ENCODE assay signal across 1 fruit fly cellular context in the genomic region with DNA sequence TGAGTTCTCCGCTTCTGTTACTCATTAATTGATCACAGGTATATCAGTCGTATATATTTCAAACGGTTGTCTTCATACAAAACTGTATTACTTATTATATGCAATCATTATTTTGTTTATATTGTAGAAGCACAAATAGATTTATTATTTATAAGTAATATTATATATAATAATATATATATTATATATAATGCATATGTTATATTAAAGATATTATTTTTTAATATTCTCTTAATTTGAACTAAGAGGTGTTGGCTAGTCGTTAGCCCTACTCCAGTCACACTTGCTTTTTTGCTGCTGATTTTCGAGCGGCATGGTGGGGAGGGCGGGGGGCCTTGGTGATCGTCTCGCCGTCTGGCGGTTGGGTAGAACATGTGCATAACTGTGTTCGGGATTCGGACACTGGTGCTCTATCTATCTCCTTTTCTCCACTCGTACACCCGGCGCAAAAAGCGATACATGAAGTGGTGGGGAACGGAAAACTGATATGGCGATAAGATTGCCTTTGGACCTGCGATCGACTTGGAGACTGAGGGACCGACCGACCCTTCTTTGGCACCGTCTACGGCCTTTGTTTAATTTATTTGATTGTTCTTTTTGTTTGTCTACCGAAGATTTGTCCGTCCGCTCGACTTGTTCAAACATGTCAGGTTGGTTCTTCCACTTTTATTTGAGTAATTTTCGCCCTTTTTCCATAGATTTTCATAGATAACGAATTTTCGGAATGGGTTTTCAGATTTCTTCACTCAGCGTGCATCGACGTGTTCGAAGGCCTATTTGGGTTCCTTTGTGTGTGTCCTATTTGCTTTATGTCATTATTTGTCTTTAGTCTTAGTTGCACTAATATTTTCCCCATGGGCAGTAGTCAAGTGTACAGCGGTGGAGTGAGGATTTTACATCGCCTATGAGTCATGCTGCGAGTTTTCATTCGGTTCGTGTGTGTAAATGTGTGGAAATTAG.
TF ChIP-seq lines count a peak whose summit lies in the region.

No protein-coding gene starts in this region.

TF ChIP-seq in whole organism, embryonic, 481 proteins besides CTCF, POLR2A, EP300 and RAD21 (continued from another document and continues in another):
- TF ChIP-seq CG14860 (GFP tag; IDR thresholded peaks at IDR 0.05; lab: Robert Waterston, UW; ENCODE audit: partially characterized antibody) (no peak), nau (GFP tag; optimal IDR thresholded peaks at IDR 0.05; lab: Kevin White, UChicago) (peak; percentile 57), btn (GFP tag; optimal IDR thresholded peaks at IDR 0.05; lab: Kevin White, UChicago) (peak; percentile 44), Taf1 (GFP tag; IDR thresholded peaks at IDR 0.05; lab: Robert Waterston, UW) (no peak), scrt (GFP tag; optimal IDR thresholded peaks at IDR 0.05; lab: Kevin White, UChicago) (no peak), CG4854 (GFP tag; optimal IDR thresholded peaks at IDR 0.05; lab: Kevin White, UChicago) (no peak), CG5245 (GFP tag; optimal IDR thresholded peaks at IDR 0.05; lab: Kevin White, UChicago) (peak; percentile 10), sug (tag; optimal IDR thresholded peaks at IDR 0.05; lab: Kevin White, UChicago) (peak; percentile 43), CG14441 (GFP tag; IDR thresholded peaks at IDR 0.05; lab: Robert Waterston, UW) (no peak), Hsf (GFP tag; optimal IDR thresholded peaks at IDR 0.05; lab: Kevin White, UChicago) (peak; percentile 19), pan (optimal IDR thresholded peaks at IDR 0.05; lab: Kevin White, UChicago) (peak in 1 of 2 experiments; percentile 75), pan (GFP tag; optimal IDR thresholded peaks at IDR 0.05 in 1 of 2, IDR thresholded peaks at IDR 0.05 in 1 of 2) (no peak), CG11247 (GFP tag; IDR thresholded peaks at IDR 0.05; lab: Robert Waterston, UW) (no peak), CG6683 (GFP tag; optimal IDR thresholded peaks at IDR 0.05; lab: Kevin White, UChicago) (no peak), CG17359 (tag; optimal IDR thresholded peaks at IDR 0.05; lab: Kevin White, UChicago) (peak; percentile 24), CG1792 (GFP tag; optimal IDR thresholded peaks at IDR 0.05; lab: Kevin White, UChicago) (peak; percentile 69), aop (GFP tag; IDR thresholded peaks at IDR 0.05; lab: Robert Waterston, UW) (peak; percentile 12; the same call in 1 of the 2 replicates), CG4820 (GFP tag; optimal IDR thresholded peaks at IDR 0.05; lab: Kevin White, UChicago) (peak; percentile 43), bbx (GFP tag; IDR thresholded peaks at IDR 0.05; lab: Robert Waterston, UW; ENCODE audit: partially characterized antibody) (no peak), odd (GFP tag; optimal IDR thresholded peaks at IDR 0.05; lab: Kevin White, UChicago) (peak; percentile 66), CG8290 (GFP tag; optimal IDR thresholded peaks at IDR 0.05; lab: Kevin White, UChicago) (peak; percentile 55), CG8290 (tag; optimal IDR thresholded peaks at IDR 0.05; lab: Kevin White, UChicago) (peak in 1 of 2 experiments; percentile 83), CG1024 (GFP tag; IDR thresholded peaks at IDR 0.05; lab: Robert Waterston, UW) (0 out of 2 replicates have a peak, but pooled peaks have one; percentile 16), CG18619 (GFP tag; optimal IDR thresholded peaks at IDR 0.05; lab: Kevin White, UChicago) (peak; percentile 32), Sry-δ (GFP tag; optimal IDR thresholded peaks at IDR 0.05; lab: Kevin White, UChicago) (peak; percentile 20), fd64A (GFP tag; optimal IDR thresholded peaks at IDR 0.05; lab: Kevin White, UChicago) (peak; percentile 61), CG4424 (GFP tag; optimal IDR thresholded peaks at IDR 0.05; lab: Kevin White, UChicago) (peak; percentile 29), CG16815 (GFP tag; optimal IDR thresholded peaks at IDR 0.05; lab: Kevin White, UChicago) (peak; percentile 35), CG7357 (GFP tag; IDR thresholded peaks at IDR 0.05; lab: Robert Waterston, UW) (no peak), CG10147 (GFP tag; optimal IDR thresholded peaks at IDR 0.05; lab: Kevin White, UChicago) (no peak), Hand (GFP tag; optimal IDR thresholded peaks at IDR 0.05; lab: Kevin White, UChicago) (no peak), bigmax (GFP tag; optimal IDR thresholded peaks at IDR 0.05; lab: Kevin White, UChicago) (no peak), nerfin-1 (tag; optimal IDR thresholded peaks at IDR 0.05; lab: Kevin White, UChicago) (peak; percentile 52), Dp (GFP tag; optimal IDR thresholded peaks at IDR 0.05; lab: Kevin White, UChicago) (no peak), CG9609 (GFP tag; optimal IDR thresholded peaks at IDR 0.05; lab: Kevin White, UChicago) (peak; percentile 40), CG18599 (GFP tag; optimal IDR thresholded peaks at IDR 0.05; lab: Kevin White, UChicago) (peak; percentile 23), stc (GFP tag; IDR thresholded peaks at IDR 0.05; lab: Robert Waterston, UW) (0 out of 2 replicates have a peak, but pooled peaks have one; percentile 9), HmgD (GFP tag; optimal IDR thresholded peaks at IDR 0.05; lab: Kevin White, UChicago) (peak; percentile 13), CG4404 (GFP tag; IDR thresholded peaks at IDR 0.05; lab: Robert Waterston, UW) (no peak; the same call in 1 of the 2 replicates), Opbp (GFP tag; IDR thresholded peaks at IDR 0.05; lab: Robert Waterston, UW; ENCODE audit: partially characterized antibody) (no peak), sens (GFP tag; lab: Kevin White, UChicago) (peak; percentile 98), dati (GFP tag; IDR thresholded peaks at IDR 0.05; lab: Robert Waterston, UW) (no peak), NC2α (GFP tag; optimal IDR thresholded peaks at IDR 0.05; lab: Kevin White, UChicago) (peak; percentile 18), tin (GFP tag; optimal IDR thresholded peaks at IDR 0.05; lab: Kevin White, UChicago) (peak; percentile 4), CG4730 (GFP tag; IDR thresholded peaks at IDR 0.05; lab: Robert Waterston, UW) (no peak), CG13123 (GFP tag; optimal IDR thresholded peaks at IDR 0.05; lab: Kevin White, UChicago) (peak; percentile 26), CG2199 (GFP tag; IDR thresholded peaks at IDR 0.05; lab: Robert Waterston, UW) (0 out of 3 replicates have a peak, but pooled peaks have one; percentile 10), CG17361 (GFP tag; IDR thresholded peaks at IDR 0.05; lab: Robert Waterston, UW) (peak; percentile 69), Dip2 (GFP tag; IDR thresholded peaks at IDR 0.05; lab: Robert Waterston, UW) (no peak), vvl (GFP tag; IDR thresholded peaks at IDR 0.05; lab: Robert Waterston, UW) (peak; percentile 26; the same call in 1 of the 2 replicates), D19A (tag; optimal IDR thresholded peaks at IDR 0.05; lab: Kevin White, UChicago) (peak; percentile 52), Nf-YA (GFP tag; IDR thresholded peaks at IDR 0.05; lab: Robert Waterston, UW) (no peak), Elba2 (GFP tag; optimal IDR thresholded peaks at IDR 0.05; lab: Kevin White, UChicago) (no peak), ash1 (GFP tag; optimal IDR thresholded peaks at IDR 0.05; lab: Kevin White, UChicago) (no peak), cg (GFP tag; optimal IDR thresholded peaks at IDR 0.05; lab: Kevin White, UChicago) (peak; percentile 15), CG6813 (GFP tag; optimal IDR thresholded peaks at IDR 0.05; lab: Kevin White, UChicago) (peak; percentile 74), amos (GFP tag; IDR thresholded peaks at IDR 0.05; lab: Robert Waterston, UW; ENCODE audit: partially characterized antibody) (no peak), NC2β (GFP tag; optimal IDR thresholded peaks at IDR 0.05; lab: Kevin White, UChicago) (peak; percentile 71), CG43689 (GFP tag; IDR thresholded peaks at IDR 0.05; lab: Robert Waterston, UW) (no peak), Ets97D (GFP tag; optimal IDR thresholded peaks at IDR 0.05; lab: Kevin White, UChicago) (peak; percentile 3), CG6254 (GFP tag; optimal IDR thresholded peaks at IDR 0.05; lab: Kevin White, UChicago) (peak; percentile 61), vfl (GFP tag; optimal IDR thresholded peaks at IDR 0.05; lab: Kevin White, UChicago) (no peak), sim (GFP tag; IDR thresholded peaks at IDR 0.05; lab: Robert Waterston, UW) (0 out of 2 replicates have a peak, but pooled peaks have one; percentile 6), CG32772 (GFP tag; IDR thresholded peaks at IDR 0.05; lab: Robert Waterston, UW) (no peak; the same call in 1 of the 2 replicates), jigr1 (GFP tag; IDR thresholded peaks at IDR 0.05; lab: Robert Waterston, UW) (no peak), her (GFP tag; optimal IDR thresholded peaks at IDR 0.05; lab: Kevin White, UChicago) (peak; percentile 35), zen2 (GFP tag; IDR thresholded peaks at IDR 0.05; lab: Robert Waterston, UW; ENCODE audit: partially characterized antibody) (no peak), CG18476 (GFP tag; optimal IDR thresholded peaks at IDR 0.05; lab: Kevin White, UChicago) (peak; percentile 15), Sin3A (optimal IDR thresholded peaks at IDR 0.05; lab: Kevin White, UChicago) (no peak), crc (GFP tag; optimal IDR thresholded peaks at IDR 0.05; lab: Kevin White, UChicago) (peak; percentile 28), CG18262 (tag; optimal IDR thresholded peaks at IDR 0.05; lab: Kevin White, UChicago) (peak; percentile 81), Hr3 (GFP tag; optimal IDR thresholded peaks at IDR 0.05; lab: Kevin White, UChicago) (peak; percentile 41), HmgZ (tag; optimal IDR thresholded peaks at IDR 0.05; lab: Kevin White, UChicago) (no peak), H2.0 (GFP tag; IDR thresholded peaks at IDR 0.05; lab: Robert Waterston, UW) (no peak; the same call in 1 of the 2 replicates), Eip74EF (GFP tag; optimal IDR thresholded peaks at IDR 0.05; lab: Kevin White, UChicago) (peak in 1 of 2 experiments; percentile 10), Lhr (GFP tag; optimal IDR thresholded peaks at IDR 0.05; lab: Kevin White, UChicago) (peak; percentile 58), da (GFP tag; optimal IDR thresholded peaks at IDR 0.05; lab: Kevin White, UChicago) (no peak), Dref (GFP tag; IDR thresholded peaks at IDR 0.05; lab: Robert Waterston, UW) (no peak), Doc2 (GFP tag; IDR thresholded peaks at IDR 0.05; lab: Robert Waterston, UW) (no peak), sens-2 (GFP tag; IDR thresholded peaks at IDR 0.05; lab: Robert Waterston, UW) (peak; percentile 42; the same call in 1 of the 2 replicates), Max (GFP tag; optimal IDR thresholded peaks at IDR 0.05; lab: Kevin White, UChicago) (peak; percentile 6), CG6175 (GFP tag; IDR thresholded peaks at IDR 0.05; lab: Robert Waterston, UW) (no peak), pros (GFP tag; optimal IDR thresholded peaks at IDR 0.05; lab: Kevin White, UChicago) (peak; percentile 78), unpg (GFP tag; optimal IDR thresholded peaks at IDR 0.05; lab: Kevin White, UChicago) (peak; percentile 65), Oaz (GFP tag; IDR thresholded peaks at IDR 0.05; lab: Robert Waterston, UW) (no peak), trem (tag; optimal IDR thresholded peaks at IDR 0.05; lab: Kevin White, UChicago) (peak; percentile 48), ind (GFP tag; optimal IDR thresholded peaks at IDR 0.05; lab: Kevin White, UChicago) (no peak), CG9437 (GFP tag; optimal IDR thresholded peaks at IDR 0.05; lab: Kevin White, UChicago) (peak; percentile 60), ac (GFP tag; optimal IDR thresholded peaks at IDR 0.05; lab: Kevin White, UChicago) (peak; percentile 85), CG4707 (GFP tag; optimal IDR thresholded peaks at IDR 0.05; lab: Kevin White, UChicago) (peak; percentile 53), HHEX (GFP tag; optimal IDR thresholded peaks at IDR 0.05; lab: Kevin White, UChicago) (peak; percentile 13), abd-A (tag; optimal IDR thresholded peaks at IDR 0.05; lab: Kevin White, UChicago) (no peak), fd96Cb (tag; optimal IDR thresholded peaks at IDR 0.05; lab: Kevin White, UChicago) (peak; percentile 47), Sry-β (GFP tag; optimal IDR thresholded peaks at IDR 0.05; lab: Kevin White, UChicago) (no peak), ci (GFP tag; IDR thresholded peaks at IDR 0.05; lab: Robert Waterston, UW) (peak; percentile 83; the same call in 2 of the 3 replicates), dpn (GFP tag; optimal IDR thresholded peaks at IDR 0.05; lab: Kevin White, UChicago) (peak in 1 of 2 experiments; percentile 30), CG7556 (GFP tag; optimal IDR thresholded peaks at IDR 0.05; lab: Kevin White, UChicago) (peak; percentile 68), dmrt11E (tag; optimal IDR thresholded peaks at IDR 0.05; lab: Kevin White, UChicago) (peak; percentile 86), kay (GFP tag; optimal IDR thresholded peaks at IDR 0.05; lab: Kevin White, UChicago) (peak; percentile 75), CG3407 (GFP tag; optimal IDR thresholded peaks at IDR 0.05; lab: Kevin White, UChicago) (peak; percentile 68), CG4328 (GFP tag; optimal IDR thresholded peaks at IDR 0.05; lab: Kevin White, UChicago) (peak; percentile 18), Asciz (GFP tag; optimal IDR thresholded peaks at IDR 0.05; lab: Kevin White, UChicago) (peak; percentile 37), mld (GFP tag; IDR thresholded peaks at IDR 0.05; lab: Robert Waterston, UW; ENCODE audit: partially characterized antibody) (no peak), Neu2 (GFP tag; optimal IDR thresholded peaks at IDR 0.05; lab: Kevin White, UChicago; ENCODE audit: borderline replicate concordance) (no peak), Atf6 (GFP tag; IDR thresholded peaks at IDR 0.05; lab: Robert Waterston, UW) (peak; percentile 46; the same call in 1 of the 2 replicates), Fer3 (tag; optimal IDR thresholded peaks at IDR 0.05; lab: Kevin White, UChicago) (peak; percentile 14), esg (GFP tag; conservative IDR thresholded peaks at IDR 0.05; lab: Robert Waterston, UW) (0 out of 2 replicates have a peak, but pooled peaks have one; percentile 13), bab2 (GFP tag; optimal IDR thresholded peaks at IDR 0.05; lab: Kevin White, UChicago) (peak; percentile 66), CG31224 (GFP tag; IDR thresholded peaks at IDR 0.05; lab: Robert Waterston, UW) (peak; percentile 38; the same call in 1 of the 2 replicates), dm (GFP tag; optimal IDR thresholded peaks at IDR 0.05; lab: Kevin White, UChicago) (peak; percentile 50), zfh1 (GFP tag; IDR thresholded peaks at IDR 0.05; lab: Robert Waterston, UW) (peak; percentile 60; the same call in 1 of the 3 replicates), az2 (GFP tag; optimal IDR thresholded peaks at IDR 0.05; lab: Kevin White, UChicago) (peak; percentile 10), eve (GFP tag; optimal IDR thresholded peaks at IDR 0.05; lab: Kevin White, UChicago) (peak in 1 of 2 experiments; percentile 46), ato (GFP tag; IDR thresholded peaks at IDR 0.05; lab: Robert Waterston, UW; ENCODE audit: partially characterized antibody) (no peak), salm (tag; optimal IDR thresholded peaks at IDR 0.05; lab: Kevin White, UChicago) (peak; percentile 49), CG12744 (GFP tag; optimal IDR thresholded peaks at IDR 0.05; lab: Kevin White, UChicago) (peak; percentile 7)
